Fruit fly (Drosophila melanogaster) whole organism, embryonic: ENCODE measurements around the gene MICU3.

ENCODE experiments used
- Atf6 ChIP-seq: fragments of 200-800 bp; sonication (Bioruptor generic); IDR thresholded peaks from 2 replicates; pipeline ENCODE4 v1.3.6; 2022; ENCODE audit warnings: missing biosample characterization, missing genetic modification characterization
- Blimp-1 ChIP-seq: fragments of 200-800 bp; sonication (Bioruptor generic); optimal IDR thresholded peaks from 3 replicates; lab custom pipeline; 2018; ENCODE audit warnings: missing biosample characterization, missing genetic modification characterization, mild to moderate bottlenecking, moderate library complexity, missing genetic modification reagents
- BtbVII ChIP-seq: fragments of 200-800 bp; sonication (Bioruptor generic); optimal IDR thresholded peaks from 3 replicates; lab custom pipeline; 2017; ENCODE audit warnings: missing biosample characterization, mild to moderate bottlenecking, missing genetic modification characterization
- CG11085 ChIP-seq: fragments of 200-800 bp; sonication (Bioruptor generic); IDR thresholded peaks from 2 replicates; pipeline ENCODE4 v1.3.6; 2022; ENCODE audit warnings: missing biosample characterization, missing genetic modification characterization
- CG12104 ChIP-seq: fragments of 200-800 bp; sonication (Bioruptor generic); optimal IDR thresholded peaks from 3 replicates; lab custom pipeline; 2016; ENCODE audit warnings: missing biosample characterization, missing genetic modification characterization
- CG12391 ChIP-seq: fragments of 200-800 bp; sonication (Bioruptor generic); optimal IDR thresholded peaks from 3 replicates; lab custom pipeline; 2018; ENCODE audit warnings: missing biosample characterization, mild to moderate bottlenecking, missing genetic modification characterization, moderate library complexity
- CG12659 ChIP-seq: fragments of 200-800 bp; sonication (Bioruptor generic); optimal IDR thresholded peaks from 3 replicates; lab custom pipeline; 2017; ENCODE audit warnings: mild to moderate bottlenecking, missing biosample characterization, missing genetic modification reagents, missing genetic modification characterization
- CG13624 ChIP-seq: fragments of 200-800 bp; sonication (Bioruptor generic); optimal IDR thresholded peaks from 2 replicates; lab custom pipeline; 2016; ENCODE audit warnings: missing biosample characterization, missing genetic modification characterization
- CG14860 ChIP-seq: fragments of 200-800 bp; sonication (Bioruptor generic); IDR thresholded peaks from 3 replicates; pipeline ENCODE4 v1.3.6; 2022; ENCODE audit warnings: missing biosample characterization, missing genetic modification characterization; ENCODE audit not compliant: partially characterized antibody
- CG15514 ChIP-seq: fragments of 200-800 bp; sonication (Bioruptor generic); optimal IDR thresholded peaks from 3 replicates; lab custom pipeline; 2017; ENCODE audit warnings: missing biosample characterization, missing genetic modification characterization, mild to moderate bottlenecking, moderate library complexity, missing genetic modification reagents
- CG17359 ChIP-seq: fragments of 200-800 bp; sonication (Bioruptor generic); optimal IDR thresholded peaks from 3 replicates; lab custom pipeline; 2018; ENCODE audit warnings: missing biosample characterization, mild to moderate bottlenecking, missing genetic modification characterization, moderate library complexity
- CG17361 ChIP-seq: fragments of 200-800 bp; sonication (Bioruptor generic); IDR thresholded peaks from 3 replicates; pipeline ENCODE4 v1.3.6; 2022; ENCODE audit warnings: missing biosample characterization, missing genetic modification characterization
- CG18011 ChIP-seq: fragments of 200-800 bp; sonication (Bioruptor generic); optimal IDR thresholded peaks from 2 replicates; lab custom pipeline; 2017; ENCODE audit warnings: missing biosample characterization, missing genetic modification characterization, mild to moderate bottlenecking, moderate library complexity, missing genotype
- CG1832 ChIP-seq: fragments of 200-800 bp; sonication (Bioruptor generic); optimal IDR thresholded peaks from 2 replicates; lab custom pipeline; 2017; ENCODE audit warnings: missing biosample characterization, mild to moderate bottlenecking, missing genetic modification characterization, inconsistent platforms
- CG18476 ChIP-seq: fragments of 200-800 bp; sonication (Bioruptor generic); optimal IDR thresholded peaks from 2 replicates; lab custom pipeline; 2016; ENCODE audit warnings: missing biosample characterization, mild to moderate bottlenecking, missing genetic modification characterization
- CG32772 ChIP-seq: fragments of 200-800 bp; sonication (Bioruptor generic); IDR thresholded peaks from 2 replicates; pipeline ENCODE4 v1.3.6; 2022; ENCODE audit warnings: missing biosample characterization, missing genetic modification characterization
- CG5180 ChIP-seq: fragments of 200-800 bp; sonication (Bioruptor generic); optimal IDR thresholded peaks from 3 replicates; lab custom pipeline; 2017; ENCODE audit warnings: missing biosample characterization, missing genetic modification characterization, mild to moderate bottlenecking, moderate library complexity, missing genetic modification reagents
- CG6813 ChIP-seq: fragments of 200-800 bp; sonication (Bioruptor generic); optimal IDR thresholded peaks from 2 replicates; lab custom pipeline; 2017; ENCODE audit warnings: missing biosample characterization, missing genetic modification characterization, mild to moderate bottlenecking, moderate library complexity, missing genetic modification reagents
- CG7271 ChIP-seq: fragments of 200-800 bp; sonication (Bioruptor generic); optimal IDR thresholded peaks from 2 replicates; lab custom pipeline; 2018; ENCODE audit warnings: missing biosample characterization, mild to moderate bottlenecking, missing genetic modification characterization, moderate library complexity
- CG7556 ChIP-seq: fragments of 200-800 bp; sonication (Bioruptor generic); optimal IDR thresholded peaks from 2 replicates; lab custom pipeline; 2017; ENCODE audit warnings: missing biosample characterization, mild to moderate bottlenecking, missing genetic modification characterization
- CG7839 ChIP-seq: fragments of 200-800 bp; sonication (Bioruptor generic); optimal IDR thresholded peaks from 3 replicates; lab custom pipeline; 2018; ENCODE audit warnings: missing biosample characterization, mild to moderate bottlenecking, missing genetic modification characterization, moderate library complexity
- CG8388 ChIP-seq: fragments of 200-800 bp; sonication (Bioruptor generic); optimal IDR thresholded peaks from 2 replicates; lab custom pipeline; 2019; ENCODE audit warnings: missing biosample characterization, mild to moderate bottlenecking, missing genetic modification characterization, moderate library complexity
- CG9817 ChIP-seq: fragments of 200-800 bp; sonication (Bioruptor generic); optimal IDR thresholded peaks from 2 replicates; lab custom pipeline; 2018; ENCODE audit warnings: missing biosample characterization, mild to moderate bottlenecking, missing genetic modification characterization, moderate library complexity
- Camta ChIP-seq: fragments of 200-800 bp; sonication (Bioruptor generic); optimal IDR thresholded peaks from 2 replicates; lab custom pipeline; 2016; ENCODE audit warnings: missing biosample characterization, missing genetic modification characterization
- D19B ChIP-seq: fragments of 200-800 bp; sonication (Bioruptor generic); optimal IDR thresholded peaks from 2 replicates; lab custom pipeline; 2017; ENCODE audit warnings: missing biosample characterization, mild to moderate bottlenecking, missing genetic modification characterization
- Ets65A ChIP-seq: fragments of 200-800 bp; sonication (Bioruptor generic); peaks from one replicate; lab custom pipeline; 2016; ENCODE audit warnings: missing biosample characterization, missing genetic modification characterization
- Oli ChIP-seq: fragments of 200-800 bp; sonication (Bioruptor generic); optimal IDR thresholded peaks from 2 replicates; lab custom pipeline; 2018; ENCODE audit warnings: missing biosample characterization, mild to moderate bottlenecking, missing genetic modification characterization, moderate library complexity
- PHDP ChIP-seq: fragments of 200-800 bp; sonication (Bioruptor generic); optimal IDR thresholded peaks from 3 replicates; lab custom pipeline; 2018; ENCODE audit warnings: missing biosample characterization, mild to moderate bottlenecking, missing genetic modification characterization, moderate library complexity
- Pdp1 ChIP-seq, 2 experiments: fragments of 200-800 bp; sonication (Bioruptor generic); optimal IDR thresholded peaks; 3 replicates each; lab custom pipeline; 2016; ENCODE audit warnings: missing biosample characterization in 2 of 2, missing genetic modification characterization in 2 of 2, mild to moderate bottlenecking in 1 of 2, moderate library complexity in 1 of 2
- Ravus ChIP-seq: fragments of 200-800 bp; sonication (Bioruptor generic); IDR thresholded peaks from 2 replicates; pipeline ENCODE4 v1.3.6; 2022; ENCODE audit warnings: missing biosample characterization, missing genetic modification characterization
- Sox102F ChIP-seq: fragments of 200-800 bp; sonication (Bioruptor generic); optimal IDR thresholded peaks from 2 replicates; lab custom pipeline; 2018; ENCODE audit warnings: missing biosample characterization, mild to moderate bottlenecking, missing genetic modification characterization, moderate library complexity
- Xbp1 ChIP-seq: fragments of 200-800 bp; sonication (Bioruptor generic); optimal IDR thresholded peaks from 3 replicates; lab custom pipeline; 2016; ENCODE audit warnings: missing biosample characterization, mild to moderate bottlenecking, missing genetic modification characterization
- al ChIP-seq: fragments of 200-800 bp; sonication (Bioruptor generic); IDR thresholded peaks from 2 replicates; pipeline ENCODE4 v1.3.6; 2022; ENCODE audit warnings: missing biosample characterization, missing genetic modification characterization
- amos ChIP-seq: fragments of 200-800 bp; sonication (Bioruptor generic); IDR thresholded peaks from 2 replicates; pipeline ENCODE4 v1.3.6; 2022; ENCODE audit warnings: missing biosample characterization, missing genetic modification characterization; ENCODE audit not compliant: partially characterized antibody
- bcd ChIP-seq: fragments of 200-800 bp; sonication (Bioruptor generic); optimal IDR thresholded peaks from 2 replicates; lab custom pipeline; 2017; ENCODE audit warnings: missing biosample characterization, mild to moderate bottlenecking, missing genetic modification characterization
- ci ChIP-seq: fragments of 200-800 bp; sonication (Bioruptor generic); IDR thresholded peaks from 3 replicates; pipeline ENCODE4 v1.3.6; 2022; ENCODE audit warnings: missing biosample characterization, missing genetic modification characterization
- gce ChIP-seq: fragments of 200-800 bp; sonication (Bioruptor generic); IDR thresholded peaks from 3 replicates; pipeline ENCODE4 v1.3.6; 2022; ENCODE audit warnings: missing biosample characterization, missing genetic modification characterization
- inv ChIP-seq: fragments of 200-800 bp; sonication (Bioruptor generic); IDR thresholded peaks from 2 replicates; pipeline ENCODE4 v1.3.6; 2022; ENCODE audit warnings: missing biosample characterization, missing genetic modification characterization; ENCODE audit not compliant: partially characterized antibody
- row ChIP-seq: fragments of 200-800 bp; sonication (Bioruptor generic); IDR thresholded peaks from 3 replicates; pipeline ENCODE4 v1.3.6; 2022; ENCODE audit warnings: missing biosample characterization, missing genetic modification characterization
- schlank ChIP-seq: fragments of 200-800 bp; sonication (Bioruptor generic); optimal IDR thresholded peaks from 2 replicates; lab custom pipeline; 2018; ENCODE audit warnings: missing biosample characterization, mild to moderate bottlenecking, missing genetic modification characterization
- slp2 ChIP-seq: fragments of 200-800 bp; sonication (Bioruptor generic); optimal IDR thresholded peaks from 2 replicates; lab custom pipeline; 2016; ENCODE audit warnings: missing biosample characterization, missing genetic modification characterization
- ssp ChIP-seq: fragments of 200-800 bp; sonication (Bioruptor generic); IDR thresholded peaks from 2 replicates; pipeline ENCODE4 v1.3.6; 2022; ENCODE audit warnings: missing biosample characterization, missing genetic modification characterization
- tap ChIP-seq: fragments of 200-800 bp; optimal IDR thresholded peaks from 3 replicates; lab custom pipeline; 2019; ENCODE audit warnings: missing biosample characterization, mild to moderate bottlenecking, missing genetic modification characterization, moderate library complexity
- tll ChIP-seq, 2 experiments: fragments of 200-800 bp in 1 of 2; fragments of >200 bp in 1 of 2; sonication (Bioruptor generic) in 1 of 2; optimal IDR thresholded peaks; 2 replicates each; lab custom pipeline; 2017 to 2019; ENCODE audit warnings: missing biosample characterization in 2 of 2, missing genetic modification characterization in 2 of 2, mild to moderate bottlenecking in 1 of 2, moderate library complexity in 1 of 2
- ttk ChIP-seq: fragments of 200-800 bp; sonication (Bioruptor generic); IDR thresholded peaks from 2 replicates; pipeline ENCODE4 v2.1.2; 2022; ENCODE audit warnings: missing biosample characterization, missing genetic modification characterization
- vvl ChIP-seq: fragments of 200-800 bp; sonication (Bioruptor generic); IDR thresholded peaks from 2 replicates; pipeline ENCODE4 v1.3.6; 2022; ENCODE audit warnings: missing biosample characterization, missing genetic modification characterization
- zfh2 ChIP-seq: fragments of 200-800 bp; sonication (Bioruptor generic); optimal IDR thresholded peaks from 2 replicates; lab custom pipeline; 2016; ENCODE audit warnings: missing biosample characterization, missing genetic modification characterization

Gene MICU3

dm6 chr3R:19863979-19864775 is 17.1 kb downstream of the MICU3 start, which contains the start of the genes CG4572 and CG4686 (continued):
- TF ChIP-seq CG12104 (GFP tag; lab: Kevin White, UChicago) (peak; percentile 67), CG7556 (GFP tag; lab: Kevin White, UChicago) (peak; percentile 70), tap (tag; lab: Kevin White, UChicago) (no peak), amos (GFP tag; lab: Robert Waterston, UW) (no peak), Xbp1 (GFP tag; lab: Kevin White, UChicago) (peak; percentile 79), CG12659 (peak; percentile 86), CG15514 (GFP tag; lab: Kevin White, UChicago) (peak; percentile 91), PHDP (tag; lab: Kevin White, UChicago) (peak; percentile 78), zfh2 (GFP tag; lab: Kevin White, UChicago) (peak; percentile 82), CG14860 (no peak), D19B (GFP tag; lab: Kevin White, UChicago) (peak; percentile 56), CG12391 (tag; lab: Kevin White, UChicago) (peak; percentile 82), inv (no peak), al (GFP tag; lab: Robert Waterston, UW) (peak; percentile 83), vvl (GFP tag; lab: Robert Waterston, UW) (peak; percentile 71; the same call in 1 of the 2 replicates), row (GFP tag; lab: Robert Waterston, UW) (peak; percentile 89), Ets65A (GFP tag; lab: Kevin White, UChicago) (peak; percentile 99), Oli (tag; lab: Kevin White, UChicago) (peak; percentile 70), Ravus (no peak), CG17361 (GFP tag; lab: Robert Waterston, UW) (peak; percentile 96), CG11085 (GFP tag; lab: Robert Waterston, UW) (peak; percentile 80), bcd (GFP tag; lab: Kevin White, UChicago) (peak; percentile 59), CG6813 (GFP tag; lab: Kevin White, UChicago) (peak; percentile 31), BtbVII (GFP tag; lab: Kevin White, UChicago) (peak; percentile 53), tll (GFP tag; optimal IDR thresholded peaks at IDR 0.05; lab: Kevin White, UChicago) (peak in 1 of 2 experiments; percentile 13), CG32772 (GFP tag; lab: Robert Waterston, UW) (peak; percentile 59), CG1832 (no peak), Pdp1 (GFP tag; optimal IDR thresholded peaks at IDR 0.05; lab: Kevin White, UChicago) (peak; percentile 81 to 97), Sox102F (GFP tag; lab: Kevin White, UChicago) (peak; percentile 63), Atf6 (GFP tag; lab: Robert Waterston, UW) (peak; percentile 55; the same call in 1 of the 2 replicates), CG5180 (GFP tag; lab: Kevin White, UChicago) (no peak), CG17359 (tag; lab: Kevin White, UChicago) (peak; percentile 58), CG18011 (peak; percentile 64), Blimp-1 (no peak), CG9817 (tag; lab: Kevin White, UChicago) (peak; percentile 81), slp2 (GFP tag; lab: Kevin White, UChicago) (peak; percentile 58), gce (GFP tag; lab: Robert Waterston, UW) (peak; percentile 67; the same call in 2 of the 3 replicates), CG7839 (tag; lab: Kevin White, UChicago) (peak; percentile 69), ssp (peak; percentile 78), CG8388 (GFP tag; lab: Kevin White, UChicago) (peak; percentile 62), ttk (GFP tag; lab: Robert Waterston, UW) (peak; percentile 61; the same call in 1 of the 2 replicates), Camta (GFP tag; lab: Kevin White, UChicago) (peak; percentile 38), ci (GFP tag; lab: Robert Waterston, UW) (peak; percentile 27; the same call in 1 of the 3 replicates), CG18476 (GFP tag; lab: Kevin White, UChicago) (peak; percentile 66), CG13624 (GFP tag; lab: Kevin White, UChicago) (peak; percentile 96), CG7271 (tag; lab: Kevin White, UChicago) (peak; percentile 3), schlank (tag; lab: Kevin White, UChicago) (peak; percentile 31)
